Worm (Caenorhabditis elegans): Measurements from ENCODE around the gene Y59H11AR.3.

ce11 chrIV:8587605-8588004 is 7.6 kb downstream of the Y59H11AR.3 start:
- TF ChIP-seq hmbx-1 (tag; optimal IDR thresholded peaks at IDR 0.05) (no peak), aly-1 (tag; optimal IDR thresholded peaks at IDR 0.05) (no peak), pes-1 (GFP tag; IDR thresholded peaks at IDR 0.05) (no peak), sea-1 (GFP tag; conservative IDR thresholded peaks at IDR 0.05) (no peak), flt-1 (GFP tag; IDR thresholded peaks at IDR 0.05) (no peak), ets-7 (tag; optimal IDR thresholded peaks at IDR 0.05) (no peak), ama-1 (optimal IDR thresholded peaks at IDR 0.05) (no peak), hmg-4 (GFP tag; optimal IDR thresholded peaks at IDR 0.05) (no peak)

All from whole organism, early embryonic.